Worm (Caenorhabditis elegans): ENCODE results near the gene Y54E2A.4.

Gene Y54E2A.4

ce11 chrII:14820460-14820859 is 66.0 kb downstream of the Y54E2A.4 start:
- TF ChIP-seq nhr-80 (tag; optimal IDR thresholded peaks at IDR 0.05) (peak; percentile 16), C17E4.6 (GFP tag; IDR thresholded peaks at IDR 0.05) (no peak), ZK185.1 (tag; optimal IDR thresholded peaks at IDR 0.05; ENCODE audit: poor library complexity, severe bottlenecking) (no peak)

ce11 chrII:14822419-14822818 is 68.0 kb downstream of the Y54E2A.4 start:
- TF ChIP-seq ztf-28 (GFP tag; IDR thresholded peaks at IDR 0.05) (no peak), lsy-27 (tag; optimal IDR thresholded peaks at IDR 0.05; ENCODE audit: borderline replicate concordance, insufficient read depth) (no peak), Y53G8AR.9 (GFP tag; conservative IDR thresholded peaks at IDR 0.05) (no peak), egrh-3 (GFP tag; IDR thresholded peaks at IDR 0.05) (no peak), pbrm-1 (GFP tag; IDR thresholded peaks at IDR 0.05) (0 out of 2 replicates have a peak, but pooled peaks have one; percentile 39), gei-17 (GFP tag; optimal IDR thresholded peaks at IDR 0.05) (no peak), B0035.1 (tag; optimal IDR thresholded peaks at IDR 0.05) (no peak), hlh-12 (tag; optimal IDR thresholded peaks at IDR 0.05) (no peak), F57A8.1 (GFP tag; optimal IDR thresholded peaks at IDR 0.05) (no peak), somi-1 (GFP tag; optimal IDR thresholded peaks at IDR 0.05) (no peak), ets-4 (GFP tag; optimal IDR thresholded peaks at IDR 0.05) (peak; percentile 4), snpc-4 (GFP tag; optimal IDR thresholded peaks at IDR 0.05) (no peak), snpc-4 (tag; optimal IDR thresholded peaks at IDR 0.05) (peak in 3 of 4 experiments; percentile 18 to 56 (median 20)), ztf-3 (GFP tag; optimal IDR thresholded peaks at IDR 0.05) (no peak), nfyb-1 (GFP tag; IDR thresholded peaks at IDR 0.05) (no peak), egl-18 (GFP tag; IDR thresholded peaks at IDR 0.05) (no peak), Y53F4B.3 (GFP tag; IDR thresholded peaks at IDR 0.05) (no peak), attf-5 (GFP tag; optimal IDR thresholded peaks at IDR 0.05) (peak; percentile 57), sptf-2 (GFP tag; optimal IDR thresholded peaks at IDR 0.05) (no peak), Y79H2A.3 (GFP tag; conservative IDR thresholded peaks at IDR 0.05) (no peak), nhr-179 (tag; optimal IDR thresholded peaks at IDR 0.05) (no peak), K11D2.4 (GFP tag; IDR thresholded peaks at IDR 0.05) (no peak), die-1 (tag; optimal IDR thresholded peaks at IDR 0.05) (no peak), ztf-26 (tag; optimal IDR thresholded peaks at IDR 0.05) (no peak), C06A6.2 (GFP tag; conservative IDR thresholded peaks at IDR 0.05) (no peak), dox-1 (GFP tag; IDR thresholded peaks at IDR 0.05) (peak; percentile 71), B0019.2 (GFP tag; conservative IDR thresholded peaks at IDR 0.05) (no peak), ztf-25 (GFP tag; IDR thresholded peaks at IDR 0.05) (no peak), mxl-1 (tag; optimal IDR thresholded peaks at IDR 0.05) (no peak), Y56A3A.18 (GFP tag; IDR thresholded peaks at IDR 0.05) (0 out of 2 replicates have a peak, but pooled peaks have one; percentile 33), xnd-1 (tag; optimal IDR thresholded peaks at IDR 0.05) (no peak), tbp1 (GFP tag; optimal IDR thresholded peaks at IDR 0.05) (no peak), ztf-6 (GFP tag; IDR thresholded peaks at IDR 0.05) (no peak), lin-54 (GFP tag; optimal IDR thresholded peaks at IDR 0.05) (no peak), F23B12.7 (tag; optimal IDR thresholded peaks at IDR 0.05; ENCODE audit: insufficient read depth) (no peak), zfh-2 (GFP tag; conservative IDR thresholded peaks at IDR 0.05) (0 out of 2 replicates have a peak, but pooled peaks have one; percentile 30), snpc-3.4 (tag; optimal IDR thresholded peaks at IDR 0.05) (no peak), ztf-22 (GFP tag; optimal IDR thresholded peaks at IDR 0.05) (peak; percentile 14), hlh-26 (GFP tag; conservative IDR thresholded peaks at IDR 0.05) (no peak), ceh-91 (GFP tag; IDR thresholded peaks at IDR 0.05) (no peak), mel-28 (tag; optimal IDR thresholded peaks at IDR 0.05; ENCODE audit: borderline replicate concordance) (no peak), lir-1 (GFP tag; conservative IDR thresholded peaks at IDR 0.05) (no peak), K12H6.12 (tag; optimal IDR thresholded peaks at IDR 0.05) (no peak), attf-3 (GFP tag; conservative IDR thresholded peaks at IDR 0.05) (no peak)
